Worm (Caenorhabditis elegans) whole organism, L3 larva: ENCODE measurements around the gene fbxb-38.

Experiments
- ceh-82 ChIP-seq: fragments of 150-350 bp; optimal IDR thresholded peaks from 2 replicates; lab custom pipeline; 2014; ENCODE audit warnings: missing biosample characterization, missing genetic modification characterization
- daf-12 ChIP-seq: fragments of 150-350 bp; optimal IDR thresholded peaks from 2 replicates; lab custom pipeline; 2014; ENCODE audit warnings: missing biosample characterization, missing genetic modification reagents, missing genetic modification characterization
- jun-1 ChIP-seq: fragments of 150-350 bp; optimal IDR thresholded peaks from 2 replicates; lab custom pipeline; 2014; ENCODE audit warnings: missing biosample characterization, missing genetic modification reagents, missing genetic modification characterization
- nhr-77 ChIP-seq: fragments of 150-350 bp; optimal IDR thresholded peaks from 2 replicates; lab custom pipeline; 2014; ENCODE audit warnings: missing biosample characterization, missing genetic modification characterization
- skn-1 ChIP-seq: fragments of 150-350 bp; optimal IDR thresholded peaks from 2 replicates; lab custom pipeline; 2014; ENCODE audit warnings: missing biosample characterization, missing genetic modification characterization

DNA sequence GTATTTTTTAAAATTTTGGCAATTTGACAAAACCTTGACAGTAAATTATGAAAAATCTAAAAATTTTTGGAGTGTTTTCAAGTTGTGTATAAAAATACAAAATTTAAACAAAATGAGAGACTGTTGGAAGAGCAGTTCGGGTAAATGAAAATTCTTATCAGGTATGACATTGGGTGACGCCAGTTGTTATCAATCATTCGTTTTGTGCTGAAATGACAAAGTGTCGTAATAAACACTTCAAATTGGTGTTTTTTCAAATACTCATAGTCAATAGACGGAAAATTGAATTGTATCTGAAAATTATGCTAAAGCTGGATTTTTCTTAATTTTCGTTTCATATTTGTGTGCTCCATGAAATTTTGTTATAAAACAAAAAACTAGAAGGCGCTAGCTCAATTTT lies 45.8 kb downstream of the fbxb-38 start:
- TF ChIP-seq nhr-77 (tag; lab: Kevin White, UChicago) (no peak), daf-12 (no peak), jun-1 (no peak), ceh-82 (tag; lab: Kevin White, UChicago) (no peak), skn-1 (no peak)
